Fruit fly (Drosophila melanogaster): ENCODE results near the gene CG13024.

CG13024 gene

DNA sequence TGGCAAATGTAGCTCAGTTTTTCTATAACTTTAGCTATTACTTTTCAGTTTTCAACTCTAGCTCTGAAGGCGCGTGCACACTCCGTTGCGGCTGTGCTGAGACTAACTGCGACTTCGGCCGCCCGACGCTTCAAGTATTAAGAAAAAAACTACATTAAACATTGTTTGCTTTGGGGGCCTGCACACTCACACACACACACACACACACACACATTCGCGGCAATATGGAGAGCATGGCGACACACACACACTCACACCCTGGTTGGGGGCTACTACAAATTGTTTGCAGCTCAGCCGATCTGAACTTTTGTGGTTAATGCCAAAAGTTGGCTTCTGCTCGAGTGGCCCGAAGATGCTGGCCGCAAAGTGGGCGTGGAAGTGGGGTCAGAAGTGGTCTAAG is at the start of gene CG13024:
Gene CG13024, minus strand, starts transcription at position 108 of the 400 bp plus-strand sequence.
- no peak for TF ChIP-seq noc (tag; optimal IDR thresholded peaks at IDR 0.05)

- no peak for TF ChIP-seq noc (tag; optimal IDR thresholded peaks at IDR 0.05)
These were observed 48.1 kb upstream of the CG13024 start, which contains the start of gene CG32170 for dm6 chr3L:16876785-16877468. TSS of gene CG32170 (plus strand) at chr3L:16877309.

- no peak for TF ChIP-seq noc (tag; optimal IDR thresholded peaks at IDR 0.05)
These were observed 47.1 kb upstream of the CG13024 start for dm6 chr3L:16875959-16876358.

dm6 chr3L:16875484-16875883 is 46.6 kb upstream of the CG13024 start:
- no peak for TF ChIP-seq noc (tag; optimal IDR thresholded peaks at IDR 0.05)

DNA sequence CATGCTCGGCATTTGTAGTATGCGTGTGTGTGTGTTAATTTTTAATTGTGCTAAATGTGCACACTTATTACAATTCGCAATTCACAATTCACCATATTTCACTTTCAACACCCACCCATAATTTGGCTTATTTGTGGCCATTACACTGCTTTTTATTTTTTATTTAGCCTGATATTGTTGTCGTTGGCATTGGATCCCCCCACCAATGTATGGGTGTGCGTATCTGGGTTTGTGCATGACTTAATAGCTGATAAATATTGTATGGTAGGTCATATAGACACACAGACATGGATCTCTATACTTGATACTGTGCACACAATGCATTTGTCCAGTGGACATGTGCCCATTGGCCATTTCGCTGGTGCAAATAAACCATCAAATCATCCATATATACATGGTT is 44.8 kb upstream of the CG13024 start:
- TF ChIP-seq noc (tag; optimal IDR thresholded peaks at IDR 0.05), result no peak

dm6 chr3L:16873127-16873543 is 44.3 kb upstream of the CG13024 start:
- TF ChIP-seq noc (tag; optimal IDR thresholded peaks at IDR 0.05), result no peak

DNA sequence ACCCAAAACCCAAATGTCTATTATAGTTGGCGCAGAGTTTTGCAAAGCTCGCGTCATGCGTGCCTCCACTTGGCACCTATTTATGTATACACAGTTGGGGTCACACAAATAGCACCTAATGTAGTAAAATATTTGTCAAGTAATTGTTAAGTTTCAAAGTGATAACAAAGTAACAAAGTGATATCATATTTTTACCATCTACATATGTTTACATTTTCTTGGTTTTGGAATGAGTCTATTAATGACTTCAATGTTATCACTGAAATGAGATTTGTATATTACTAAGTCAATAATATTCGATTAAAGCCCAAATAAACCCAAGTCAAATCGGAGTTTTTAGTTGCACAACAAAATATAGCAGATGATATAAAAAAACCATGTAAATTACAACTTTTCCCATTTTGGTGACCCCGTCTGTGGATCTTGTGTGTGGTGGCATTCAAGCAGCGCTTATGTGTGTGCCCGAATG is 43.6 kb upstream of the CG13024 start:
- peak; percentile 87 for TF ChIP-seq noc (tag; optimal IDR thresholded peaks at IDR 0.05)

DNA sequence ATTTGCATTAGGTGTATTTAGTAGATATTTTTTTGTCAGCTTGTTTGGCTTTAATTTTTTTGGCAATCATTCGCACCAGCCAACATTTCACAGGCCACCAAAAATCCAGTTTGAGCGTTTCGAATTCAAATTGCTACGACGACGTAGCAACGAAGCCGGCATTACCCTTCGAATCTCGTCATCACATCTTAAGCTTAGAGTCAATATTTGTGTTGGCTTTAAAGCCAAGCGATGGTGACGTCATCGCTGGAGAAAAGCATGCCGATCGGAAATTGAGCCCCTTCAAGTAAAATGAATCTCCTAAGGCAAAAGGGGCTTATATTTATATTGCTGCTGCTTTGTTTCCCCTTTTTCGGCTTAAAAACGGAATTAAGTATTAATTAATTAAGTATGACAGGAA is 42.8 kb upstream of the CG13024 start:
- no peak for TF ChIP-seq noc (tag; optimal IDR thresholded peaks at IDR 0.05)

DNA sequence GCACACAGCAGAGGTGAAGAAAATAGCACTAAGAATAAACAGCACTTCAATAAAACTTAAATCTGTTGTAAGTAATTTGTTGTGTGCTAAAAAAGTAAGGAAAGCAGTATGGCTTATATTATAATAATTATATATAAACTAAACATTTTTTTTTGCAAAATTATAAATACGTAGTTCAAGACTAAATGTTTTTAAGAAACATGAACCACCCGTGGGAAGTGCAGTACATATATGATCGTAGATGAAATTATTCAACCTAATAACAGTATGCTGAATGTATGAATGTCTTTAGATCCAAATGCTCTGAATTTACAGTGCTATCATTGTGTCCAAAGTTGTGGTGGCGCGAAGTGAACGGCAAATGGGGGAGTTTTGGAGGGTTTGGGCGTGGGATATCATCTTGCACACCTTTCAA is 41.9 kb upstream of the CG13024 start:
- no peak for TF ChIP-seq noc (tag; optimal IDR thresholded peaks at IDR 0.05)

dm6 chr3L:16867190-16867589 is 38.3 kb upstream of the CG13024 start:
- no peak for TF ChIP-seq noc (tag; optimal IDR thresholded peaks at IDR 0.05)

- no peak for TF ChIP-seq noc (tag; optimal IDR thresholded peaks at IDR 0.05)
These were observed 36.9 kb upstream of the CG13024 start for dm6 chr3L:16865832-16866163.

DNA sequence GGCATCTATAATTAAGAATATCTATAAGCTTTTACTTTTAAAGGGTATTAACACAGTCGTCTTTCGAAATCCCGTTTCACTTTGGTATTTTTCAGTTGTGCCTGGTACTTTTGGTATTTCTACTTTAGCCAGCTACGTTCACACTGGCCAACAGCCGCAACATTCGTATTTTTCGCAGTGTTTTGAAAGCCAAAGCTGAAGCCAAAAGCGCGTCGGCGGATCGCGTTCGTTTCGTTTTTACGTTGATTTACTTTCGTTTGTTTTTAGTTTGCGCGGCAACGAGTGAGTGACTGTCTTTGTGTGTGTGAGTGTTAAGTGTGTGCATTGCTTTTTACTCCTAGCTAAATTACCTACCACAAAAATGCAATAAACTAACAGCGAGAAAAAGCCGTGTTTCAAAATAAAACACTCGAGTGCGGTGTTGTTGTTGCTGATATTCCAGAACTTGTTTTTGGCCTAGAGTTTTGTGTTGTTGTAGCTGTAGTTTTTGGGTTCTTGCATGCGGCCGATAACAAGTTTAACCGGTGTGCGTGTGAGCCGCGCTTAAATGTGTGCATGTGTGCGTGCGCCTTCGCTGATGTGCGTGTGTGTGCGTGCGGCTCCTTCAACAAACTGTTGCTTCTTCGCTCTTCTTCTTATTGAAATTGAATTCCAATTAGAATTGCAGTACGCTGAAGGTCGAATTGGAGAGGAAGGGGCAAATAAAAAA is 36.4 kb upstream of the CG13024 start, which contains the start of gene Lmpt:
Gene Lmpt, plus strand, starts transcription at position 173 of the 709 bp plus-strand sequence.
- TF ChIP-seq noc (tag; optimal IDR thresholded peaks at IDR 0.05), result no peak

dm6 chr3L:16862958-16863357 is 34.1 kb upstream of the CG13024 start, which contains the start of gene CG9951:
TSS of gene CG9951 (plus strand) at chr3L:16863164.
- TF ChIP-seq noc (tag; optimal IDR thresholded peaks at IDR 0.05), result no peak

DNA sequence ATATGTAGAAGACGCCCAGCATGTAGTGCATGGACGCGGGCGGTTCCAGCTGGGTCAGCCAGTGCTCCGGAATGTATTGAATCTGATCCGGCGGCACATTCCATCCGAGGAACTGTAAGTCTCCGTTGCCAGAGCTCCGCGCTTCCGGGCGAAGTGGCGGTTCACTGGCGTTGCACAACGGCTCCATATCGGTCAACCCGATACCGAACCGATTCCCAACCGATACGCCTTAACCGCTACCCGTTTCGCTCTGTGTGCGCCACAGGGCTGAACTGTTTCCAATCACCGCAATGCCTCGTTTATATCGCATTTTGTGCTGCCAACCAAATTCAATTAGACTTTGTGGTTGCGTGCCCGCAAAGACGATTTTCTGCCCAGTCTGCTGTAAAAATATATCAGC is 33.4 kb upstream of the CG13024 start, which contains the start of gene Rh4:
Gene Rh4, minus strand, starts transcription at position 234 of the 400 bp plus-strand sequence.
- no peak for TF ChIP-seq noc (tag; optimal IDR thresholded peaks at IDR 0.05)

dm6 chr3L:16860879-16861278 is 32.0 kb upstream of the CG13024 start:
- no peak for TF ChIP-seq noc (tag; optimal IDR thresholded peaks at IDR 0.05)

dm6 chr3L:16860322-16860721 is 31.4 kb upstream of the CG13024 start, which contains the start of gene CG13029:
TSS of gene CG13029 (plus strand) at chr3L:16860622.
- TF ChIP-seq noc (tag; optimal IDR thresholded peaks at IDR 0.05), result no peak

- no peak for TF ChIP-seq noc (tag; optimal IDR thresholded peaks at IDR 0.05)
These were observed 29.9 kb upstream of the CG13024 start, which contains the start of gene sinah for dm6 chr3L:16858780-16859179. TSS of gene sinah (plus strand) at chr3L:16859080.
